Fruit fly (Drosophila melanogaster): ENCODE data around the gene Cpr64Aa.

The Cpr64Aa gene

DNA sequence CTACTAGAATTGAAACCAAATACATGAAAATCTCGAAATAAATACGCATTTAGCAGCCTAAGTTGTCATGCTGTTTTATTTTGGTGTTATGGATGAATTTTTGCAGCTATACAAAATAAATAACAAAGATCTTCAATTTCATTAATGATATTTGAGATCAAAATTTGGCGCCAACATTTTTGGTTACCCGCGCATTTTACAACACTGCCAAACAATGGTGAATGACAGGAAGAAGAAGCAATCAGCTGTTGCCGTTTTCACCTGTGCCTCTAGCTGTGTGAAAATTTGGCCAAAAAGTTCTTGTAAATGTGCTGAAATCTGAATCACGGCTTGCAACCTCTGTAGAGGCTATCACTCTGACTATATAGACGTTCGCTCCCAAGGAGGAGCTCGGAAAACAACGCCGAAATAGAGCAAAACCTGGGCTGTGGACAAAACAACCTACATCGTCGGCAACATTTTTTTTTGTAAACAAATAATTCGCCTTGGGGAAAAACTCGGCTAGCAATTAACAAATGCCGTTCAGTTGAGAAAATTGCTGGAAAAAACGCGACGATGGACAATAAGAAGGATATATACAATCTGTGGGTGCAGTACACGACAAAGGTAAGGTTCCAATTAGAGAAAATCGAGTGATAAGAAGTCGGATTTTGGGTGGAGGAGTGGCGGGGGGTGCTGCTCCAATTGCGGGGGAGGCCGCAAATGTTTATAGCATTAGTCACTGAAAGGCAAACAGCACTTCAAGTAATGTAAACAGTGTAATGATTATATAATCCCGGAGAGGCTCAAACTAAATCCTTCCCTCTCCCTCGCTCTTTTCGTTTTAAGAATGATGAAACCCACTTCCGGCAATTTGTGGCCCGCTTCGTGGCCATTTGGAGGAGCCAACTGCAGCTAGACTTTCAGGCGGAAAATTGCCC lies 15.0 kb downstream of the Cpr64Aa start, which contains the start of gene CG43367 (continued):
- TF ChIP-seq CHES-1-like (GFP tag; optimal IDR thresholded peaks at IDR 0.05) = peak; percentile 11
- TF ChIP-seq az2 (GFP tag; optimal IDR thresholded peaks at IDR 0.05) = no peak
- TF ChIP-seq CrebB (tag; optimal IDR thresholded peaks at IDR 0.05) = no peak
- TF ChIP-seq CG42726 (GFP tag; IDR thresholded peaks at IDR 0.05; ENCODE audit: partially characterized antibody) = 0 out of 2 replicates have a peak, but pooled peaks have one; percentile 29
- TF ChIP-seq CG17186 (GFP tag; optimal IDR thresholded peaks at IDR 0.05) = peak; percentile 15
- TF ChIP-seq Rfx (GFP tag; IDR thresholded peaks at IDR 0.05) = peak; percentile 67
- TF ChIP-seq ranshi (GFP tag; IDR thresholded peaks at IDR 0.05) = peak; percentile 5; the same call in 1 of the 2 replicates
- peak; percentile 25 for TF ChIP-seq HmgD (GFP tag; optimal IDR thresholded peaks at IDR 0.05)
- TF ChIP-seq CG12071 (GFP tag; optimal IDR thresholded peaks at IDR 0.05) = no peak
- TF ChIP-seq CG1602 (GFP tag; optimal IDR thresholded peaks at IDR 0.05) = no peak
- peak; percentile 33 for TF ChIP-seq MESR4 (GFP tag; optimal IDR thresholded peaks at IDR 0.05)
- TF ChIP-seq CG10267 (tag; optimal IDR thresholded peaks at IDR 0.05) = peak; percentile 96
- peak; percentile 4 for TF ChIP-seq fu2 (GFP tag; optimal IDR thresholded peaks at IDR 0.05)
- TF ChIP-seq crol (GFP tag; IDR thresholded peaks at IDR 0.05) = peak; percentile 90
- peak; percentile 10 for TF ChIP-seq CG11398 (GFP tag; optimal IDR thresholded peaks at IDR 0.05)
- TF ChIP-seq sd (tag; optimal IDR thresholded peaks at IDR 0.05) = peak; percentile 97
- TF ChIP-seq CG3847 (GFP tag; IDR thresholded peaks at IDR 0.05) = peak; percentile 56
- TF ChIP-seq Atf6 (GFP tag; IDR thresholded peaks at IDR 0.05) = 0 out of 2 replicates have a peak, but pooled peaks have one; percentile 22
- TF ChIP-seq Myb (GFP tag; optimal IDR thresholded peaks at IDR 0.05) = peak; percentile 45
- no peak for TF ChIP-seq sens-2 (GFP tag; IDR thresholded peaks at IDR 0.05)
- peak; percentile 45 for TF ChIP-seq HmgZ (tag; optimal IDR thresholded peaks at IDR 0.05)
- TF ChIP-seq tll (GFP tag; optimal IDR thresholded peaks at IDR 0.05) = peak in 1 of 2 experiments; percentile 34
- peak; percentile 22 for TF ChIP-seq CG17912 (GFP tag; optimal IDR thresholded peaks at IDR 0.05)
- TF ChIP-seq ken (GFP tag; IDR thresholded peaks at IDR 0.05) = peak; percentile 31; the same call in 1 of the 3 replicates
- TF ChIP-seq CG32532 (GFP tag; IDR thresholded peaks at IDR 0.05) = peak; percentile 32; the same call in 1 of the 2 replicates
- no peak for TF ChIP-seq CG15269 (tag; optimal IDR thresholded peaks at IDR 0.05)
- TF ChIP-seq CG17385 (GFP tag; optimal IDR thresholded peaks at IDR 0.05) = peak; percentile 99
- TF ChIP-seq E2f1 (GFP tag; IDR thresholded peaks at IDR 0.05) = no peak
- TF ChIP-seq Dbx (GFP tag; IDR thresholded peaks at IDR 0.05) = 0 out of 3 replicates have a peak, but pooled peaks have one; percentile 15
- peak; percentile 39 for TF ChIP-seq lab (GFP tag; optimal IDR thresholded peaks at IDR 0.05)
- peak in 1 of 2 experiments; percentile 3 for TF ChIP-seq chif (GFP tag; optimal IDR thresholded peaks at IDR 0.05)
- peak; percentile 82 for TF ChIP-seq Elba2 (GFP tag; optimal IDR thresholded peaks at IDR 0.05)
- no peak for TF ChIP-seq oc (tag; optimal IDR thresholded peaks at IDR 0.05)
- TF ChIP-seq CG11695 (GFP tag; IDR thresholded peaks at IDR 0.05) = no peak
- peak; percentile 8 for TF ChIP-seq nerfin-1 (tag; optimal IDR thresholded peaks at IDR 0.05)
- TF ChIP-seq dpn (GFP tag; optimal IDR thresholded peaks at IDR 0.05) = peak in 1 of 2 experiments; percentile 40
- TF ChIP-seq Med (GFP tag) = peak; percentile 89
- 0 out of 2 replicates have a peak, but pooled peaks have one; percentile 21 for TF ChIP-seq klu (GFP tag; IDR thresholded peaks at IDR 0.05)
- no peak for TF ChIP-seq CG2875 (GFP tag; optimal IDR thresholded peaks at IDR 0.05)
- TF ChIP-seq HLH54F (GFP tag; optimal IDR thresholded peaks at IDR 0.05) = peak; percentile 18
- TF ChIP-seq lola (GFP tag; optimal IDR thresholded peaks at IDR 0.05) = no peak
- TF ChIP-seq NfI (GFP tag; optimal IDR thresholded peaks at IDR 0.05) = peak; percentile 16
- TF ChIP-seq Dp (GFP tag; optimal IDR thresholded peaks at IDR 0.05) = peak; percentile 97
- 0 out of 4 replicates have a peak, but pooled peaks have one; percentile 32 for TF ChIP-seq Dll (GFP tag; IDR thresholded peaks at IDR 0.05; ENCODE audit: partially characterized antibody)
- TF ChIP-seq so (GFP tag; IDR thresholded peaks at IDR 0.05) = 0 out of 3 replicates have a peak, but pooled peaks have one; percentile 33

Measured in whole organism, embryonic.